Worm (Caenorhabditis elegans): ENCODE results near the gene F08B12.4.

Gene F08B12.4

DNA sequence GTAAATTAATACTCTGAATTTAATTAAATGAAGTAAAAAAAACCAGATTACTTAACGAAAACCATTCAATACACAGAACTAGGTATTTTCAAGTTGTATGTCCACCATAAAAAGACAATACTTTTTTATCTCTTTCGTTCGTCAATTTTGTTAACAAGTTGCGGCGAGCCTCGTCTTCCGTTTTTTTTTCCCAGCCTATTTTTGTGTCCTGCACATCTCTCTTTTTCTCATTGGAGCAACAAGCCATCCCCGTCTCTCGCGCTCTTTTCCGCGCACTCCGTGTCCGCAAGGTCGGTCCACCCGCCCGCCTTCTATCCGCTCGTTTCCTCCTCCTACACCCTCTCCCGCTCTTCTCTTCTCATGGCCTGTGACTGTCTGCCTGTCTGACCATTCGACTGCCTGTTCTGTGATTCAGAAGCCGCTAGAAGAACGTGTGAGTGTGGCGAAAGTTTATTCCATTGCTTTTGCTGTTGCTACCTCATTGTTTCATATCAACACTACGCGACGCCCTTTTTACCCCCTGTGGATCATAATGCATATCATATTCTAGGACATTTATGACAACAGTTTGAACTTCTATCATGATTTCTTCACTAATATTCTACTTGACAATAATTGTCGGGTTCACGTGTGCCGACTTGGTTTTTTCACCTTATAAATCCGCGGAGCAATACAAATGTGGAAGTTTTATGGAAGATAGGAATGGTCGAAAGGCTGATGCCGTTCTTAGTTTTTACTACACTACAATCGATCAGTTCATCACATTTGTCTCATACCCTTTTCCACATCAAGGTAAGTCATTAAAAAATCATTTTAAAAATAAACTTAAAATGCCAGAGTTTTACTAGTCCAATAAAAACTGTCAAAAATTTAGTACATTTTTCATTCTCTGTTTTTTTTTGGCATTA is 22.7 kb downstream of the F08B12.4 start, which contains the start of the genes F08B12.11 and prmn-1 (continued):
- TF ChIP-seq ceh-22 (tag; optimal IDR thresholded peaks at IDR 0.05) (no peak), pros-1 (tag; optimal IDR thresholded peaks at IDR 0.05) (no peak), ceh-2 (tag; optimal IDR thresholded peaks at IDR 0.05) (no peak), madf-2 (tag; optimal IDR thresholded peaks at IDR 0.05) (no peak), nhr-232 (tag; optimal IDR thresholded peaks at IDR 0.05) (no peak), fax-1 (tag; optimal IDR thresholded peaks at IDR 0.05) (peak; percentile 28), hlh-8 (tag; optimal IDR thresholded peaks at IDR 0.05) (no peak), ceh-19 (GFP tag; optimal IDR thresholded peaks at IDR 0.05) (no peak), C08G9.2 (tag; optimal IDR thresholded peaks at IDR 0.05) (peak; percentile 7), unc-42 (tag; optimal IDR thresholded peaks at IDR 0.05) (peak; percentile 76), npax-4 (tag; optimal IDR thresholded peaks at IDR 0.05) (no peak), ceh-31 (tag; optimal IDR thresholded peaks at IDR 0.05) (peak; percentile 36), ceh-45 (GFP tag; IDR thresholded peaks at IDR 0.05) (no peak), C38D4.7 (GFP tag; optimal IDR thresholded peaks at IDR 0.05) (no peak), rnt-1 (tag; optimal IDR thresholded peaks at IDR 0.05) (no peak), pqm-1 (tag; optimal IDR thresholded peaks at IDR 0.05) (no peak), pax-1 (tag; optimal IDR thresholded peaks at IDR 0.05) (no peak), nfya-1 (tag; optimal IDR thresholded peaks at IDR 0.05) (no peak), pag-3 (tag; optimal IDR thresholded peaks at IDR 0.05; ENCODE audit: borderline replicate concordance) (no peak), nhr-11 (tag; optimal IDR thresholded peaks at IDR 0.05) (no peak), tbx-7 (tag; optimal IDR thresholded peaks at IDR 0.05) (no peak), syd-9 (tag; optimal IDR thresholded peaks at IDR 0.05) (peak; percentile 10), T23F11.4 (GFP tag; optimal IDR thresholded peaks at IDR 0.05) (no peak), ceh-18 (tag; optimal IDR thresholded peaks at IDR 0.05) (no peak), mec-3 (tag; optimal IDR thresholded peaks at IDR 0.05; ENCODE audit: borderline replicate concordance) (no peak), hlh-6 (tag; optimal IDR thresholded peaks at IDR 0.05) (peak; percentile 66), F13H6.1 (tag; optimal IDR thresholded peaks at IDR 0.05) (no peak), fkh-10 (GFP tag; optimal IDR thresholded peaks at IDR 0.05) (no peak), hlh-13 (GFP tag; optimal IDR thresholded peaks at IDR 0.05) (no peak), ceh-6 (GFP tag; optimal IDR thresholded peaks at IDR 0.05) (no peak), ceh-14 (tag; optimal IDR thresholded peaks at IDR 0.05) (no peak), elt-4 (tag; optimal IDR thresholded peaks at IDR 0.05) (no peak), fkh-6 (tag; optimal IDR thresholded peaks at IDR 0.05) (peak; percentile 11), unc-55 (GFP tag; optimal IDR thresholded peaks at IDR 0.05) (no peak), ref-2 (tag; optimal IDR thresholded peaks at IDR 0.05) (peak; percentile 62), lin-11 (tag; optimal IDR thresholded peaks at IDR 0.05) (no peak)

DNA sequence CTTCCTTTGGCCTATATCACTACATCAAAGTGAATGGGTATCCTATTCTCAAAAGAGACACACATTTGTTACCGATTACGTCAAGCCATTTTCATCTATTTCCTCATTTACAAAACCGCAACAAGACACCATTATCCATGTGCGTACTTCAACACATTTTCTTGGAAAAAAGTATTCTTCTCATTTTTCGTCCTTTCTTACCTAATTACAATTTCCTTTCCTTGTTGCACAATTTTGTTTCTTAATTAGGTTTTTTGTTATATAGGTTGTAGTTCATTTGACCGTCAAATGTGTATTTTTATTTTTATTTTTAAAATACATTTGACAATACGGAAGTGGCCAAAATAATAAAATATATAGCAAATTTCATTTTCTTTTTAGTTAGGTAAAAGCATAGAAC is 24.2 kb downstream of the F08B12.4 start:
- TF ChIP-seq hlh-8 (tag; optimal IDR thresholded peaks at IDR 0.05) = no peak
- TF ChIP-seq elt-2 (tag; optimal IDR thresholded peaks at IDR 0.05) = no peak
- no peak for TF ChIP-seq eyg-1 (tag; optimal IDR thresholded peaks at IDR 0.05)
- no peak for TF ChIP-seq C38D4.7 (GFP tag; optimal IDR thresholded peaks at IDR 0.05)
- no peak for TF ChIP-seq ref-2 (tag; optimal IDR thresholded peaks at IDR 0.05)
- no peak for TF ChIP-seq tbx-2 (tag; optimal IDR thresholded peaks at IDR 0.05)
- no peak for TF ChIP-seq ama-1 (optimal IDR thresholded peaks at IDR 0.05)

Data from whole organism, late embryonic.